Fruit fly (Drosophila melanogaster) whole organism, embryonic: ENCODE data around the gene Mtpalpha.

Source experiments
- Aef1 ChIP-seq: fragments of 200-800 bp; sonication (Bioruptor generic); IDR thresholded peaks from 3 replicates; pipeline ENCODE4 v1.3.6; 2022; ENCODE audit warnings: missing biosample characterization, missing genetic modification characterization
- B-H2 ChIP-seq: fragments of 200-800 bp; sonication (Bioruptor generic); optimal IDR thresholded peaks from 2 replicates; lab custom pipeline; 2018; ENCODE audit warnings: missing biosample characterization, mild to moderate bottlenecking, missing genetic modification characterization
- CG10543 ChIP-seq: fragments of 200-800 bp; sonication (Bioruptor generic); optimal IDR thresholded peaks from 3 replicates; lab custom pipeline; 2017; ENCODE audit warnings: missing biosample characterization, mild to moderate bottlenecking, missing genetic modification characterization, moderate library complexity
- CG11560 ChIP-seq: fragments of 200-800 bp; sonication (Bioruptor generic); IDR thresholded peaks from 3 replicates; pipeline ENCODE4 v1.3.6; 2022; ENCODE audit warnings: missing biosample characterization, missing genetic modification characterization
- CG14050 ChIP-seq: fragments of 200-800 bp; sonication (Bioruptor generic); IDR thresholded peaks from 3 replicates; pipeline ENCODE4 v1.3.6; 2022; ENCODE audit warnings: missing biosample characterization, missing genetic modification characterization
- CG14860 ChIP-seq: fragments of 200-800 bp; sonication (Bioruptor generic); IDR thresholded peaks from 3 replicates; pipeline ENCODE4 v1.3.6; 2022; ENCODE audit warnings: missing biosample characterization, missing genetic modification characterization; ENCODE audit not compliant: partially characterized antibody
- CG16813 ChIP-seq: fragments of 200-800 bp; sonication (Bioruptor generic); IDR thresholded peaks from 3 replicates; pipeline ENCODE4 v1.3.6; 2022; ENCODE audit warnings: missing biosample characterization, missing genetic modification characterization; ENCODE audit not compliant: partially characterized antibody
- CG17385 ChIP-seq: fragments of 200-800 bp; sonication (Bioruptor generic); optimal IDR thresholded peaks from 3 replicates; lab custom pipeline; 2018; ENCODE audit warnings: missing biosample characterization, mild to moderate bottlenecking, missing genetic modification characterization
- CG17612 ChIP-seq: fragments of 200-800 bp; sonication (Bioruptor generic); IDR thresholded peaks from 2 replicates; pipeline ENCODE4 v1.3.6; 2022; ENCODE audit warnings: missing biosample characterization, missing genetic modification characterization
- CG18011 ChIP-seq: fragments of 200-800 bp; sonication (Bioruptor generic); optimal IDR thresholded peaks from 2 replicates; lab custom pipeline; 2017; ENCODE audit warnings: missing biosample characterization, missing genetic modification characterization, mild to moderate bottlenecking, moderate library complexity, missing genotype
- CG2202 ChIP-seq: fragments of 200-800 bp; sonication (Bioruptor generic); optimal IDR thresholded peaks from 2 replicates; lab custom pipeline; 2018; ENCODE audit warnings: missing biosample characterization, mild to moderate bottlenecking, missing genetic modification characterization
- CG31388 ChIP-seq: fragments of 200-800 bp; sonication (Bioruptor generic); optimal IDR thresholded peaks from 2 replicates; lab custom pipeline; 2016; ENCODE audit warnings: missing biosample characterization, missing genetic modification characterization
- CG4404 ChIP-seq: fragments of 200-800 bp; sonication (Bioruptor generic); IDR thresholded peaks from 2 replicates; pipeline ENCODE4 v1.3.6; 2022; ENCODE audit warnings: missing biosample characterization, missing genetic modification characterization
- CG4730 ChIP-seq: fragments of 200-800 bp; sonication (Bioruptor generic); IDR thresholded peaks from 2 replicates; pipeline ENCODE4 v1.3.6; 2022; ENCODE audit warnings: missing biosample characterization, missing genetic modification characterization
- CG7786 ChIP-seq: fragments of 200-800 bp; sonication (Bioruptor generic); optimal IDR thresholded peaks from 2 replicates; lab custom pipeline; 2016; ENCODE audit warnings: missing biosample characterization, missing genetic modification characterization
- CG8478 ChIP-seq: fragments of >200 bp; optimal IDR thresholded peaks from 2 replicates; lab custom pipeline; 2018
- CG9817 ChIP-seq: fragments of 200-800 bp; sonication (Bioruptor generic); optimal IDR thresholded peaks from 2 replicates; lab custom pipeline; 2018; ENCODE audit warnings: missing biosample characterization, mild to moderate bottlenecking, missing genetic modification characterization, moderate library complexity
- D ChIP-seq, 2 experiments: fragments of 200-800 bp in 1 of 2; fragments of >200 bp in 1 of 2; sonication (Bioruptor generic) in 1 of 2; optimal IDR thresholded peaks; 2 replicates in 1 of 2; 3 replicates in 1 of 2; lab custom pipeline; 2017; ENCODE audit warnings: mild to moderate bottlenecking in 1 of 2, missing biosample characterization in 1 of 2, missing genetic modification characterization in 1 of 2, missing genetic modification reagents in 1 of 2
- Dfd ChIP-seq, 2 experiments: fragments of >200 bp; optimal IDR thresholded peaks; 2 replicates each; lab custom pipeline; 2017; ENCODE audit warnings: missing biosample characterization in 2 of 2, missing genetic modification characterization in 2 of 2
- Doc3 ChIP-seq: fragments of 200-800 bp; sonication (Bioruptor generic); IDR thresholded peaks from 3 replicates; pipeline ENCODE4 v1.3.6; 2022; ENCODE audit warnings: missing biosample characterization, missing genetic modification characterization; ENCODE audit not compliant: partially characterized antibody
- H15 ChIP-seq: fragments of 200-800 bp; sonication (Bioruptor generic); IDR thresholded peaks from 3 replicates; pipeline ENCODE4 v1.3.6; 2022; ENCODE audit warnings: missing biosample characterization, missing genetic modification characterization
- Mes4 ChIP-seq: fragments of 200-800 bp; sonication (Bioruptor generic); optimal IDR thresholded peaks from 2 replicates; lab custom pipeline; 2016; ENCODE audit warnings: missing biosample characterization, missing genetic modification characterization
- Nf-YC ChIP-seq: fragments of 200-800 bp; optimal IDR thresholded peaks from 3 replicates; lab custom pipeline; 2019; ENCODE audit warnings: missing biosample characterization, mild to moderate bottlenecking, missing genetic modification characterization, moderate library complexity
- Opbp ChIP-seq: fragments of 200-800 bp; sonication (Bioruptor generic); IDR thresholded peaks from 3 replicates; pipeline ENCODE4 v1.3.6; 2022; ENCODE audit warnings: missing biosample characterization, missing genetic modification characterization; ENCODE audit not compliant: partially characterized antibody
- Spps ChIP-seq: fragments of 200-800 bp; sonication (Bioruptor generic); optimal IDR thresholded peaks from 2 replicates; lab custom pipeline; 2018; ENCODE audit warnings: missing biosample characterization, mild to moderate bottlenecking, missing genetic modification characterization
- TFAM ChIP-seq: fragments of 200-800 bp; sonication (Bioruptor generic); optimal IDR thresholded peaks from 2 replicates; lab custom pipeline; 2017; ENCODE audit warnings: missing biosample characterization, missing genetic modification characterization, inconsistent platforms
- Trl ChIP-seq, 3 experiments: fragments of >200 bp in 2 of 3; fragments of 200-800 bp in 1 of 3; sonication (Bioruptor generic) in 1 of 3; optimal IDR thresholded peaks; 2 replicates in 1 of 3; 3 replicates in 2 of 3; lab custom pipeline; 2016 to 2017; ENCODE audit warnings: missing biosample characterization in 1 of 3, missing genetic modification characterization in 1 of 3
- Xbp1 ChIP-seq: fragments of 200-800 bp; sonication (Bioruptor generic); optimal IDR thresholded peaks from 3 replicates; lab custom pipeline; 2016; ENCODE audit warnings: missing biosample characterization, mild to moderate bottlenecking, missing genetic modification characterization
- ab ChIP-seq: fragments of 200-800 bp; sonication (Bioruptor generic); optimal IDR thresholded peaks from 2 replicates; lab custom pipeline; 2016; ENCODE audit warnings: missing biosample characterization, missing genetic modification characterization
- aop ChIP-seq: fragments of 200-800 bp; sonication (Bioruptor generic); IDR thresholded peaks from 2 replicates; pipeline ENCODE4 v1.3.6; 2022; ENCODE audit warnings: missing biosample characterization, missing genetic modification characterization
- chn ChIP-seq: fragments of 200-800 bp; sonication (Bioruptor generic); optimal IDR thresholded peaks from 2 replicates; lab custom pipeline; 2016; ENCODE audit warnings: missing biosample characterization, missing genetic modification characterization
- gsb ChIP-seq: fragments of 200-800 bp; sonication (Bioruptor generic); IDR thresholded peaks from 2 replicates; pipeline ENCODE4 v1.3.6; 2022; ENCODE audit warnings: missing biosample characterization, missing genetic modification characterization
- insv ChIP-seq, 2 experiments: fragments of 200-800 bp; sonication (Bioruptor generic); optimal IDR thresholded peaks; 3 replicates each; lab custom pipeline; 2016 to 2018; ENCODE audit warnings: missing biosample characterization in 2 of 2, missing genetic modification characterization in 2 of 2
- lilli ChIP-seq: fragments of 200-800 bp; sonication (Bioruptor generic); optimal IDR thresholded peaks from 3 replicates; lab custom pipeline; 2016; ENCODE audit warnings: missing biosample characterization, missing genetic modification characterization
- lmd ChIP-seq: fragments of 200-800 bp; sonication (Bioruptor generic); IDR thresholded peaks from 2 replicates; pipeline ENCODE4 v1.3.6; 2022; ENCODE audit warnings: missing biosample characterization, missing genetic modification characterization
- nerfin-2 ChIP-seq: fragments of 200-800 bp; sonication (Bioruptor generic); IDR thresholded peaks from 2 replicates; pipeline ENCODE4 v1.3.6; 2022; ENCODE audit warnings: missing biosample characterization, missing genetic modification characterization; ENCODE audit not compliant: partially characterized antibody
- oc ChIP-seq: fragments of 200-800 bp; sonication (Bioruptor generic); optimal IDR thresholded peaks from 2 replicates; lab custom pipeline; 2018; ENCODE audit warnings: missing biosample characterization, mild to moderate bottlenecking, missing genetic modification characterization, moderate library complexity
- p53 ChIP-seq: fragments of 200-800 bp; sonication (Bioruptor generic); optimal IDR thresholded peaks from 2 replicates; lab custom pipeline; 2016; ENCODE audit warnings: missing biosample characterization, missing genetic modification characterization
- pita ChIP-seq: fragments of 200-800 bp; sonication (Bioruptor generic); optimal IDR thresholded peaks from 2 replicates; lab custom pipeline; 2017; ENCODE audit warnings: missing biosample characterization, mild to moderate bottlenecking, missing genetic modification characterization
- pnt ChIP-seq: fragments of 200-800 bp; sonication (Bioruptor generic); optimal IDR thresholded peaks from 3 replicates; lab custom pipeline; 2016; ENCODE audit warnings: missing biosample characterization, missing genetic modification characterization
- run ChIP-seq: fragments of 200-800 bp; sonication (Bioruptor generic); optimal IDR thresholded peaks from 3 replicates; lab custom pipeline; 2018; ENCODE audit warnings: missing biosample characterization, mild to moderate bottlenecking, missing genetic modification characterization
- salm ChIP-seq: fragments of 200-800 bp; sonication (Bioruptor generic); optimal IDR thresholded peaks from 2 replicates; lab custom pipeline; 2018; ENCODE audit warnings: missing biosample characterization, mild to moderate bottlenecking, missing genetic modification characterization
- stwl ChIP-seq: fragments of 200-800 bp; sonication (Bioruptor generic); optimal IDR thresholded peaks from 3 replicates; lab custom pipeline; 2018; ENCODE audit warnings: missing biosample characterization, mild to moderate bottlenecking, missing genetic modification characterization, moderate library complexity
- usp ChIP-seq: fragments of >200 bp; optimal IDR thresholded peaks from 2 replicates; lab custom pipeline; 2017; ENCODE audit warnings: missing biosample characterization, missing genetic modification characterization
- wek ChIP-seq: fragments of 200-800 bp; sonication (Bioruptor generic); optimal IDR thresholded peaks from 3 replicates; lab custom pipeline; 2018; ENCODE audit warnings: missing biosample characterization, mild to moderate bottlenecking, missing genetic modification characterization, moderate library complexity

Mtpalpha gene

DNA sequence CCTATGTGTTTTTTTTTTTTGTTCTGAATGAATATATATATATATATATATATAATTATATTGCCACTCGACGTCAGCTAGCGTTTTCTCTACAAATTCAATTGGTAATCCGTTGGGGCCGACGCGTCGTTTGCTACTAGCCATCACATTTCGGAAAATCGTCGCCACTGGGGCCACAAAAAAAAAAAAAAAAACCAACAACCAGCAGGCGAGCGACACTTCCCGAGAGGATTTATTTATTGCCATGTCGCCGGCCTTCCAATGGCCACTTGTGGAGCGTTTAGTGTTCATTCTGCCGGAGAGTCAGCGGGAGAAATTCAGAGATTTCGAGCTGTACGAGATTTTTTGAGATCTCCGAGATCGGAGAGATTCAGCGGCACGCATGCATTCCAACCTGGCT, 25.7 kb downstream of the Mtpalpha start (continued):
- TF ChIP-seq lilli = no peak
- no peak for TF ChIP-seq Mes4
- no peak for TF ChIP-seq CG31388 (GFP tag; lab: Kevin White, UChicago)
- TF ChIP-seq CG4404 (GFP tag; lab: Robert Waterston, UW) = no peak
- TF ChIP-seq Trl (optimal IDR thresholded peaks at IDR 0.05; lab: Kevin White, UChicago) = peak; percentile 6 to 15
- TF ChIP-seq Trl (GFP tag; optimal IDR thresholded peaks at IDR 0.05; lab: Kevin White, UChicago) = no peak
- TF ChIP-seq CG14860 = no peak
- TF ChIP-seq usp (GFP tag; lab: Kevin White, UChicago) = no peak
- TF ChIP-seq CG16813 = no peak
- no peak for TF ChIP-seq B-H2 (GFP tag; lab: Kevin White, UChicago)
- no peak for TF ChIP-seq Xbp1 (GFP tag; lab: Kevin White, UChicago)
- TF ChIP-seq p53 (GFP tag; lab: Kevin White, UChicago) = no peak
- TF ChIP-seq CG9817 (tag; lab: Kevin White, UChicago) = no peak
- TF ChIP-seq H15 (GFP tag; lab: Robert Waterston, UW) = no peak
- no peak for TF ChIP-seq CG11560 (tag; lab: Robert Waterston, UW)
- TF ChIP-seq CG10543 (GFP tag; lab: Kevin White, UChicago) = peak; percentile 29
- TF ChIP-seq CG4730 (GFP tag; lab: Robert Waterston, UW) = no peak
- no peak for TF ChIP-seq TFAM (GFP tag; lab: Kevin White, UChicago)
- TF ChIP-seq gsb = no peak
- no peak for TF ChIP-seq oc (tag; lab: Kevin White, UChicago)

dm6 chr2L:9545511-9545910, 31.1 kb downstream of the Mtpalpha start, which contains the start of gene CG13114:
Gene CG13114, plus strand, starts transcription at chr2L:9545811.
- TF ChIP-seq Aef1 (no peak), pita (GFP tag; lab: Kevin White, UChicago) (no peak), ab (GFP tag; lab: Kevin White, UChicago) (no peak), D (optimal IDR thresholded peaks at IDR 0.05; lab: Kevin White, UChicago) (no peak), D (GFP tag; optimal IDR thresholded peaks at IDR 0.05; lab: Kevin White, UChicago) (no peak), CG7786 (no peak), CG18011 (GFP tag; lab: Kevin White, UChicago) (no peak), Dfd (GFP tag; optimal IDR thresholded peaks at IDR 0.05; lab: Kevin White, UChicago) (no peak), aop (GFP tag; lab: Robert Waterston, UW) (no peak), salm (tag; lab: Kevin White, UChicago) (no peak), CG14050 (GFP tag; lab: Robert Waterston, UW) (no peak), Doc3 (GFP tag; lab: Robert Waterston, UW) (no peak), insv (GFP tag; optimal IDR thresholded peaks at IDR 0.05; lab: Kevin White, UChicago) (no peak), wek (GFP tag; lab: Kevin White, UChicago) (no peak), nerfin-2 (no peak)

DNA sequence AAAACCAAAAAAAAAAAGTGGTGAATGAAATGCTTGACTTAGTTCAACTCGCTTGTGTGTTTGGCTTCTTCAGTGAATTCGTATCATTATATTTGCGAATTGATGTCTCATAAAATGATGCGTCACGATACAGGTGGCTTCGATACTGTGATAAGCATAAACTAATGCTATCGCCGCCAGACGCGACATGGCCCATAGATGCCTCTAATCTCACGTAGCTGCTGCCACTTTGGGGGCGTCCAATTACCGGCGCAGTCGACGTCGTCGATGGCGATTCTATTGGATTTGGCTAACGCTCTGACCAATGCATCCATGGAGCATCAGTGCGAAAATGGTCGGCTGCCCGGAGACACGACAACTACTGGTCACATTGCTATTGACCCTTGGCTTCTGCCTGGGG, 32.7 kb downstream of the Mtpalpha start, which contains the start of gene CG13113:
CG13113 (plus strand) TSS at position 301 of the 400 bp plus-strand sequence.
- TF ChIP-seq chn (no peak), usp (GFP tag; lab: Kevin White, UChicago) (no peak), pnt (GFP tag; lab: Kevin White, UChicago) (no peak), lmd (GFP tag; lab: Robert Waterston, UW) (no peak), CG31388 (GFP tag; lab: Kevin White, UChicago) (no peak), Spps (tag; lab: Kevin White, UChicago) (no peak), stwl (no peak), CG8478 (no peak), CG4404 (GFP tag; lab: Robert Waterston, UW) (no peak), Nf-YC (tag; lab: Kevin White, UChicago) (no peak), run (tag; lab: Kevin White, UChicago) (no peak), CG17612 (GFP tag; lab: Robert Waterston, UW) (no peak), Opbp (GFP tag; lab: Robert Waterston, UW) (no peak), CG17385 (GFP tag; lab: Kevin White, UChicago) (no peak), CG2202 (tag; lab: Kevin White, UChicago) (no peak)
- TF ChIP-seq, all 482 proteins: peak for 0
